Fruit fly (Drosophila melanogaster): ENCODE results near the gene CG45012.
A peak's percentile ranks its signal among the peaks of the same experiment; 100 is the strongest.

The CG45012 gene

DNA sequence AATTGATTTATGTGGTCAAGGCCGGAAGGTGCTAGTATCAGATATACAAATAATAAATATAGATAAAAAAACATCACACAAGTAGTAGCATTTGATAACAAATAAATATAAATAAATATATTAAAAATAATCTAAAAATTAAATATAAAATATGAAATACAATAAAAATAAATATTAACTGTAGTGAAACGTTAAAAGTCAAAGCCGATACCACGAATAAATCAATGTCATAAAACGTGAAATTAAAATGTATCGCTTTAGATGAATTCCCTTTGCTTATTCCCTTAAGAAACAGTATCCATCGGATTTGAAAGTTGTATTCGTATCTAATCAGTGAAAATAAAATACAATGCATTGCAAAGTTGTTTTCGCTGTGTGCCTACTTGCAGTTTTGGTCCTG is at the start of gene CG45012:
Gene CG45012, plus strand, starts transcription at position 301 of the 400 bp plus-strand sequence.
- TF ChIP-seq CG17801 (GFP tag; optimal IDR thresholded peaks at IDR 0.05; ENCODE audit: partially characterized antibody), result no peak

DNA sequence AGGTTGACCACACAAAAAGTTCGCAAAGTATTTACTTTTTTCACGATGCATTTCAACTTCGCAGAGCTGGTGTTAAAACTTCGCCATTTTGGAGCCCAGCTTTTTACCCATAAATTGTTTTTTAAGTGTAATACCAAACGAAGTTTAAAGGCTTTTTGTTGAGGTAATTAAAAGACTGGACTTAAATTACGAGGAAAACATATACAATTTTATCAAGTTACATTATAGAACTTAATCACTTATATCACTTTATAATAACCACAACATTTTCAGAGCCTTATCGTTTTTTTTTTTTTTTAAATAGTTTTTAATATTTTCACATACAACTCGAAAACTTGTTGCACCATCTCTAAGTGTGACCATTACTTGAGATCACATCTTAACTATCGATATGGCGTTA is 46.4 kb upstream of the CG45012 start, which contains the start of gene CG14931:
Gene CG14931, plus strand, starts transcription at position 301 of the 400 bp plus-strand sequence.
- no peak for TF ChIP-seq CG17801 (GFP tag; optimal IDR thresholded peaks at IDR 0.05; ENCODE audit: partially characterized antibody)

DNA sequence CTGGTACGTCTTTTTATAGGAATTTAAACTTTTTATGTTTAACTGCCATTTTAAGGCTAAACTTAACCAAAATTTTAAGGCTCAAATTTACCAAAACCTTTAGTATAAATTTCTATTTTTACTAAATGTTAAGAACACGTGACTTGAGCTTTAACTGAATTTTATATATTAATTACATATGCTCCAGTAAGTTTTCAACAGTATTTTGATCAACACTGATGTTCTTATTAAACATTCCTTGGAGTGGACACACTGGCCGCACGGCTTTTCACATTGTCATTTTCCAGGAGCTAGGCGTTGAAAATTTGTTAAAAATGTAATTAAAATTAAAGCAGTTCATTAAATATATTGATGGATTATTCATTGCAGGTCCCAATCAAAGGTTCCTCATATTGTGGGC is 44.7 kb upstream of the CG45012 start, which contains the start of gene CG14932:
Gene CG14932, plus strand, starts transcription at position 230 of the 400 bp plus-strand sequence.
- no peak for TF ChIP-seq CG17801 (GFP tag; optimal IDR thresholded peaks at IDR 0.05; ENCODE audit: partially characterized antibody)

DNA sequence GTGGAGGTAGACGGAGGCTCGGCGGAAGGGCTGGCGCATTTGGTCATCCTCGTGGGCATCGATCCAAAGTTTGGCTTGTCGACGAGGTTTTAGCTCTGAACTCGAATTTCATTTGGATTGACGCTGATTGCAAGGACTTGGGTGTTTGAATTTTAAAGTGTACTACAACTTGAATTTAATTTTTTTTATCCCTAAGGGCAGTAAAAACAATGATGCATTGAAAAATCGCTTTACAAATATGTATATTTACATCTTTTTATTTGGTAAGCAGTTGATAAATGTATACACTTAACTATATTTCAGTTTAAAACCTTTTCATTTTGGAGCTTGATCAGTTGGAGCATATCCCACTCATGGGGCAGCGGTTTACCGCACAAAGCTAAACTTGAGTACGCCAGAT is 42.1 kb upstream of the CG45012 start, which contains the start of gene Tsp33B:
Gene Tsp33B, minus strand, starts transcription at position 101 of the 400 bp plus-strand sequence.
- no peak for TF ChIP-seq CG17801 (GFP tag; optimal IDR thresholded peaks at IDR 0.05; ENCODE audit: partially characterized antibody)

DNA sequence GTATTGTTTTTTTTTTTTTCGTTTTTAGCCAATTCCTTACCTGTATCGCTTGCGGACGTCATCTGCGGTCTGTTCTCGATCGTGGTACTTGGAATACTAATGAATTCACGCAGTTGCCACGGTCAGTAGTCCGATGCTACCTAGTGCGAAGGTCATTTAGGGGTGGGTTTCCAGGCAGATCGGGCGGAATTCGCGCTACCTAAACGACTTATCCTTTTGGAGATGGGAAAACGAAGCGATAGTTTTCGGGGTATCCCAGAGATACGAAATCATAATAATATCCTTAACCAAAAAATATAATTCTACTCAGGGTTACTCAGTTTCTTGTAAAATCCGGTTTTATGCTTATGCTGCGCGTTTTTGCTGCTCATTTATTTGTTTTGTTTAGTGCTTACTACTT is 40.4 kb upstream of the CG45012 start, which contains the start of gene CG14937:
Gene CG14937, minus strand, starts transcription at position 101 of the 400 bp plus-strand sequence.
- TF ChIP-seq CG17801 (GFP tag; optimal IDR thresholded peaks at IDR 0.05; ENCODE audit: partially characterized antibody), result no peak

DNA sequence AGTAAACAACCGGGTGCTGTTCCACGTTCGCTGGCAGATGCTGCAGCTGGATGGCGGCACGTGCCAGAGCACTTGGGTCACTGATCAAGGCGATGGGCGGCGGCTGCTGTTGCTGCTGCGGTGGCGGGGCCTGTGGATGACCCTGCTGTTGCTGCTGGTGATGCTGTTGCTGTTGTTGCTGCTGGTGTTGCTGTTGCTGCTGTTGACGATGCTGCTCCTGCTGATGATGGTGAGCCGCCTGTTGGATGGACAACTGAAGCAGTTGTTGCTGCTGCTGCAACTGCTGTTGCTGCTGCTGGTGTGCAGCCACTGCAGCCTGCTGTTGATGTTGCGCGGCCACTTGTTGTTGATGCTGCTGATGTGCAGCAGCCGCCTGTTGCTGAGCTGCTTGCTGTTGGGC is 37.3 kb upstream of the CG45012 start:
- TF ChIP-seq CG17801 (GFP tag; optimal IDR thresholded peaks at IDR 0.05; ENCODE audit: partially characterized antibody), result no peak

DNA sequence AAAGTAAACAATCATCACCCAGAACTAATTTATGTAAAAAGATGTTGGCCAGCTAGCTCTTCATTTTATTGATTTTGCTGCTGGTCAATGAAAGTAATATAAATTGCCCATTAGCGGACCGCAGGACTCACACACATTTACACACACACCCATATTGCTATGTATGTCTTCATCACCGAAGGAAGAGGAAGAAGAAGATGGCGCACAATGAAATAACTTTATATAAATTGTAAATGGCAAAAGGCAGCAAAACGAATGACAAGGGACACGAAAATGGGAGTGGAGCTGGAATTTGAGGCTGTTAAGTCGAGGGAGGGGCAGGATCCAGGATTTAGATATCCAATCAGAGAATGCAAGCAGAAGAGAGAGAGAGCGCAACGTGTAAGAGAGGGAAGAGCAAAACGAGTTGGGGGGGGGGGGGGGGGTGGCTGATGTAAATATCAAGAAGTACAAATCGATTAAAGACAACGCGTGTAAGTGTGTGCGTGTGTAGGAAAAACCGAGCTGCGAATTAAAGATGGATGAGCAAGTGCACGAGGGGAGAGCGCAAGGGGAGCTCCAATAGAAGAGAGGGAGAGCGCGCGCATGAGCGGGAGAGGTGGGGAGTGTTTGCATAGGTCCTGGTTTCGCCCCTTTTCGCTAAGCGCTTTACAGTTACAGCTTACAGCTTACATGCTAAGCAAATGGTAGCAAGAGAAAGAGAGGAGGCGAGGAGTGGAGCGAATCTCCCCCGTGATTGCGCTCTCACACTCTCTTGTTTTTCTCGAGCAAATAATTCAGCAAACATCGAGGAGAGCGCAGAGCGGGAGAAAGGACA is 30.0 kb upstream of the CG45012 start:
- TF ChIP-seq CG17801 (GFP tag; optimal IDR thresholded peaks at IDR 0.05; ENCODE audit: partially characterized antibody), result no peak

DNA sequence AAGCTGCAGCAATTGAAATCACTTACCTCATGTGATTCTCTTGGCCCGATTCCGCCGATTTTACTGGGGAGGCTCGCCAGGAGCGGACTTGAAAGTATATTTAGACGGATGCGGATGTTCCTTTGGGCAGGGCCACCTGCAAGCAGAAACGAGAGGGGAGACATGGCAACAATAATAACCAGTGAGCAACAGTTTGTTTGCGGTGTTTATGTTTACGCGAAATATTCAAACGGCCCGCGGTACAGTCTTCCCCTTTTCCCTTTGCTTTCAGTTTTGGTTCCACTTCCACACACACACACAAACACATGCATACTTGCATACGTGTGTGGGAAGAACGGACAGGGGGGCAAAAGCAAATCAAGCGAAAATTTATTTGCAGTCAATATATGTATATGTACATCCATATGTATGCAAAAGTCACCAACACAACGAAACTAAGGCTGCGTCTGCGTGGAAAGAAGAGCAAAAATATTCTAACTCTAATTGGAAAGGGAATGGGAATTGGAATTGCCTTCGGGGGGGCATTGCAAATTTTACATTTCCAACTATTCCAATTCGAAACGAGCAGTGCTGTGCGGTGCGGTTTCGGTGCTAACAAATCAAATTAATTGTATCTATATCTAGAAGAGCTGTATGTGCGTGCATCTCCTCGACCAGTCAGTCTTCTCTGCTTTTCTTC is 28.2 kb upstream of the CG45012 start:
- TF ChIP-seq CG17801 (GFP tag; optimal IDR thresholded peaks at IDR 0.05; ENCODE audit: partially characterized antibody), result no peak

DNA sequence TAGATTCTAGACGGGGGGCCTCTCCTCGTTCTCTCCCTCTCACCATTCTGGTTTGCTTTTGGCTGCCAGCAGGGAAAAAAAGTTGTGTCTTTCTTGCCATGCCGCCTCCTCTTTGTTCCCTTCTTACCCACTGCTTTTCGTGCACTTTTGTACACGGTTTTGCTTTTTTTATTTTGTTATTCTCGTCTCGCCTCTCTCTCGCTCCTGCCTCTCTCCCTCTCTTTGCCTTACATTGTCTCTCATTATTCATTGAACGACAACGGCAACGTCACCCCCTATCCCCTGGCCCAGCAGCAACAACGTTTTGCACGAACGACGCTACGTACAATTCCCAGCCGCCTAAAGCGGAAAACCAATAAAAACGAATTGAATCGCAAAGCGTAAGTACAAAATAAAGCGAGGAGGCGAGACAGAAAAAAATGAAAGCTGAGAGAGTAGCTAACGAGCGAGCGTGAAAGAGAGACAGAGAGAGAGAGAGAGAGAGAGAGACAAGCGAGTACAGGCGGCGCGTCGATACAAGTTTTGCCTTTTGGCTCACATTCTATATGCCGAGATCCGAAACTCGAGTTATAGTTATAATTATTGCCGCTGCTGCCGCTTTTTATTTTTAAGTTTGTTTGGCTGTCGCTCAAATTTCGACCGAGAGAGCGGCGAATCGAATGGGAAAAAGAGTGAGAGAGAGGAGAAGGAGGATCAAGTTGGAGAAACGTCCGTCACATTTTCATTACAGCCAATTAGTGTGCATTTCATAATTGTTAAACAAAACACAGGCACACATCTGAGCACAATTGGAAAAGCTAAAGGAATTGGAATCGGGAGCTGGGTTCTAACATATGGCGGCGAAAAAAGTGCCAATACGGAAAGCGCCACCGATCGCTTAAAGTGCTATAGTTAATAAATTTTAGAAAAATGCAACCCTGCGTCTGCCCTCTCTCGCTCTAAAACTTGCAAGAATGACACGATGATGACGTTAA is 27.4 kb upstream of the CG45012 start:
- TF ChIP-seq CG17801 (GFP tag; optimal IDR thresholded peaks at IDR 0.05; ENCODE audit: partially characterized antibody), result peak; percentile 51

DNA sequence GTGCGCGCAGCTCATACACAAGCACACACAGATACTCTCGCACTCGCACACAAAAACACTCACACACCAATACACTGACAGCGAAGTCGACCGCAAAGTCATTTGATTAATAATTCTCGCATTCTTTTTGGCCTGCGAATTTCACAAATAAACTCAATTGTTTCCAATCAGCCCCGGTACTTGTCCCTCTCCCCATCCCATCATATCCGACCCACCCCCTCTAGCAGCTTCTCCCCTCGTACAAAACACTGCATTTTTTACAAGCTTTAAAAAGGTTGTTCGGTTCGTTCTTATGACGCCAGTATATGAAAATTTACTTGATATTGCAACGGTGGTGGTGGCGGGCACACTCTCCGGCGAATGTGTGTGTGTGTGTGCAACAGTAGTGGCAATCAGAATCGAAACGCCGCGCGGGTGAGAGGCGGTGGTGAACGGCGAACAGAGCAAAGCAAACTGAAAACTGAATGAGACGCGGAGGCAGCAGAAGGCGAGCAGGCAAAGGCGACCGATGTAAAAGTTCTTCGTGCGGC is 26.6 kb upstream of the CG45012 start:
- peak; percentile 48 for TF ChIP-seq CG17801 (GFP tag; optimal IDR thresholded peaks at IDR 0.05; ENCODE audit: partially characterized antibody)

DNA sequence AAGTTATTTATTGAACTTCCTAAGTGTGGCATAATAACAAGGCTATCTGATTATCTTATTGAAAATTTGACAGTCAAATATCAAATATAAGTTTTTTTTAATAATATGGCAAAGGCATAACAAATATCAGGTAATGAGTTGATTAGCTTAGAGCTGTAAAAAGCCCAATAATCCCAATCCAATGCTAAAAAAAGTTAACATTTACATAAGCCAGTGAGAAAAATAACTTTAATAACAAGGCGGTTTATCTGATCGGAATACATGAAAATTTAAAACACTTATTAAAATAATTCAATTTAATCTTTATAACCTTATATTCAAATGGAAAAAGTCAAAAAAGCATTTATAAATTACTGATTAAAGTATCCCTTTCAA is 26.1 kb upstream of the CG45012 start:
- no peak for TF ChIP-seq CG17801 (GFP tag; optimal IDR thresholded peaks at IDR 0.05; ENCODE audit: partially characterized antibody)

DNA sequence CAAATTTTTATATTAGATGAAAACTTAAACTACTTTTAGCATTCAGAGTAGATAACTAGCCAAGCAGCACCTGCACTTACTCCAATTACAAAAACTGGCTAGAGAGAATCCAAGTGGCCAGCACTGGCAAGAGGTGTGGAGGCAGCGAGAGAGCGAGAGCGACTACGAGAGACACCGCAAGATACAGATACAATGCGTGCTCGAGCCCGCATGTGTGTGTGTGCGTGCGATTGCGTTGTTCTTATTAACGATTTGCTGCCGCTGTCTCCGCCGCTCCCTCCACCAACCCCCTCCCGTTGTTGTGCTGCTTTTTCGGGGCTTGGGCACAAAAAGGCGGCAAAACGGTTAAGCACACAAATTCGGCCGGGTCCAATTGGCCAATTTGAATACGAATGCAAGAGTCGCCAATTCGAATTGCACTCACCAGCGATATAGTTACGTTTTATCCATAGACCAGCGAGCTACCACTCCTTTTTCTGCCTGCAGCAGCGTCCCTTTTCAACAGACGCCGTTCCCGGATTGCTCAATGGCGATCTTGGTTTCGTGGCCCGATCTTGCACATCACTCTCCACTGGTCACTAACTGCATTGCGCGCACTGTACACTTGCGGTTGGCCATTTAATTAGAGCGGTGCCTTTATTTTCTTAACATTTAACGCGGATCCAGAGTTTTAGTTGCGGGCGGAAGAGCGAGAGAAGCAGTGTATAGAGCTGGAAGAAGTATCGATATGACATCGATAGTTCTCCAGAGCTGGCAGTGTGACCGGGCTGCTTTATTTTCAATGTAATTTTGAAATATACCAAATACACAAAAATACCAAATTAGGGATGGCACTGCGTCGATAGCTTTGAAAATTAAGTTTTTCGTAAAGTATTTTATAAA is 25.5 kb upstream of the CG45012 start, which contains the start of gene crol:
Gene crol, minus strand, starts transcription at position 737 of the 882 bp plus-strand sequence.
- TF ChIP-seq CG17801 (GFP tag; optimal IDR thresholded peaks at IDR 0.05; ENCODE audit: partially characterized antibody), result no peak

DNA sequence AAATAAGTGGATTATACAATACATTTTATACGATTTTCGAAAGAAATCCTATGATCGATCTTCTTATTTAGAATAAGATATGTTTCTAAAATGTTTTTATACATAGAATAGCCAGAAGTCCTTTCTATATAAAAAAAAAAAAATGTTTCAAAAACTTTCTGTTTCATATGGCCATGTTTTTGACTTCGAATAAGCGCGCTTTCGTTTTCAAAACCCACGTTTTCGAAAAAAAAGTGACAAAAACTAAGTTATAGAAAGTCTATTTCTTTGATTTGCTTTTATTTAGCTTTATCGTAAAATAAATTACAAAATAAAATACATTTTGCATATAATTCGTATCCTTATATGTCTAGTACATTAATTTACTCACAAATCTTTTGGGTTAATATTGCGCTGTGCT is 24.6 kb upstream of the CG45012 start:
- no peak for TF ChIP-seq CG17801 (GFP tag; optimal IDR thresholded peaks at IDR 0.05; ENCODE audit: partially characterized antibody)
